Fruit fly (Drosophila melanogaster) whole organism, pupa: ENCODE measurements around the gene CG31099.

Source experiments
- CG12605 ChIP-seq: fragments of 200-800 bp; sonication (Bioruptor generic); IDR thresholded peaks from 2 replicates; pipeline ENCODE4 v1.3.6; 2022; ENCODE audit warnings: missing biosample characterization, missing genetic modification characterization
- CG13204 ChIP-seq: fragments of 200-800 bp; sonication (Bioruptor generic); optimal IDR thresholded peaks from 2 replicates; lab custom pipeline; 2018; ENCODE audit warnings: missing biosample characterization, mild to moderate bottlenecking, missing genetic modification characterization, moderate library complexity
- CG14655 ChIP-seq: fragments of 200-800 bp; sonication (Bioruptor generic); optimal IDR thresholded peaks from 3 replicates; lab custom pipeline; 2017; ENCODE audit warnings: mild to moderate bottlenecking, missing biosample characterization, missing genetic modification reagents, missing genetic modification characterization
- CG17806 ChIP-seq: fragments of 200-800 bp; sonication (Bioruptor generic); optimal IDR thresholded peaks from 2 replicates; lab custom pipeline; 2018; ENCODE audit warnings: missing biosample characterization, mild to moderate bottlenecking, missing genetic modification characterization, moderate library complexity
- CG32121 ChIP-seq: fragments of 200-800 bp; sonication (Bioruptor generic); IDR thresholded peaks from 2 replicates; pipeline ENCODE4 v1.3.6; 2022; ENCODE audit warnings: missing biosample characterization, missing genetic modification characterization
- CG4496 ChIP-seq: fragments of 200-800 bp; sonication (Bioruptor generic); IDR thresholded peaks from 3 replicates; pipeline ENCODE4 v1.3.6; 2022; ENCODE audit warnings: missing biosample characterization, missing genetic modification characterization
- CG8301 ChIP-seq: fragments of 200-800 bp; sonication (Bioruptor generic); optimal IDR thresholded peaks from 2 replicates; lab custom pipeline; 2018; ENCODE audit warnings: missing biosample characterization, mild to moderate bottlenecking, missing genetic modification characterization
- CG9948 ChIP-seq: fragments of 200-800 bp; sonication (Bioruptor generic); optimal IDR thresholded peaks from 2 replicates; lab custom pipeline; 2018; ENCODE audit warnings: missing biosample characterization, mild to moderate bottlenecking, missing genetic modification characterization, moderate library complexity
- D1 ChIP-seq: fragments of 200-800 bp; sonication (Bioruptor generic); optimal IDR thresholded peaks from 2 replicates; lab custom pipeline; 2018; ENCODE audit warnings: missing biosample characterization, mild to moderate bottlenecking, missing genetic modification characterization, moderate library complexity
- EcR ChIP-seq: fragments of 200-800 bp; sonication (Bioruptor generic); optimal IDR thresholded peaks from 3 replicates; lab custom pipeline; 2019; ENCODE audit warnings: missing biosample characterization, missing genetic modification characterization, mild to moderate bottlenecking, moderate library complexity, missing genetic modification reagents
- Ets98B ChIP-seq: fragments of 200-800 bp; sonication (Bioruptor generic); IDR thresholded peaks from 2 replicates; pipeline ENCODE4 v1.3.6; 2022; ENCODE audit warnings: missing biosample characterization, missing genetic modification characterization
- fd96Ca ChIP-seq: fragments of 200-800 bp; sonication (Bioruptor generic); IDR thresholded peaks from 3 replicates; pipeline ENCODE4 v1.3.6; 2022; ENCODE audit warnings: missing biosample characterization, missing genetic modification characterization
- gl ChIP-seq: fragments of 200-800 bp; sonication (Bioruptor generic); optimal IDR thresholded peaks from 2 replicates; lab custom pipeline; 2018; ENCODE audit warnings: missing biosample characterization, mild to moderate bottlenecking, missing genetic modification characterization

- TF ChIP-seq CG17806, result no peak
- TF ChIP-seq CG14655, result no peak
- TF ChIP-seq Ets98B (GFP tag; lab: Robert Waterston, UW), result no peak
- no peak for TF ChIP-seq EcR (GFP tag; lab: Kevin White, UChicago)
- no peak for TF ChIP-seq gl (tag; lab: Kevin White, UChicago)
- no peak for TF ChIP-seq CG13204 (GFP tag; lab: Kevin White, UChicago)
- no peak for TF ChIP-seq CG8301 (tag; lab: Kevin White, UChicago)
- no peak for TF ChIP-seq CG12605
- no peak for TF ChIP-seq D1 (tag; lab: Kevin White, UChicago)
- no peak for TF ChIP-seq CG4496
- TF ChIP-seq fd96Ca, result no peak
- TF ChIP-seq CG32121 (GFP tag; lab: Robert Waterston, UW), result no peak
- no peak for TF ChIP-seq CG9948
Measured at dm6 chr3R:25305822-25306544, 4.8 kb downstream of the CG31099 start.
